Worm (Caenorhabditis elegans) whole organism, mixed stage, embryonic: Measurements from ENCODE around the gene degt-1.

ENCODE experiments used
- lsy-2 ChIP-seq: fragments of 150-350 bp; optimal IDR thresholded peaks from 2 replicates; lab custom pipeline; 2014; ENCODE audit warnings: missing biosample characterization, missing genetic modification characterization
- mab-5 ChIP-seq: fragments of 150-350 bp; optimal IDR thresholded peaks from 2 replicates; lab custom pipeline; 2014; ENCODE audit warnings: missing biosample characterization, missing genetic modification characterization
- nhr-76 ChIP-seq: sonication (generic microtip); optimal IDR thresholded peaks from 2 replicates; lab custom pipeline; 2017; ENCODE audit warnings: missing biosample characterization, missing genetic modification characterization
- snpc-4 ChIP-seq: fragments of 150-350 bp; optimal IDR thresholded peaks from 2 replicates; lab custom pipeline; 2014; ENCODE audit warnings: missing biosample characterization, missing genetic modification characterization
- unc-39 ChIP-seq: fragments of 150-350 bp; optimal IDR thresholded peaks from 2 replicates; lab custom pipeline; 2014; ENCODE audit warnings: missing biosample characterization, missing genetic modification characterization
- ztf-11 ChIP-seq: fragments of 150-350 bp; optimal IDR thresholded peaks from 2 replicates; lab custom pipeline; 2014; ENCODE audit warnings: missing biosample characterization, missing genetic modification characterization

DNA sequence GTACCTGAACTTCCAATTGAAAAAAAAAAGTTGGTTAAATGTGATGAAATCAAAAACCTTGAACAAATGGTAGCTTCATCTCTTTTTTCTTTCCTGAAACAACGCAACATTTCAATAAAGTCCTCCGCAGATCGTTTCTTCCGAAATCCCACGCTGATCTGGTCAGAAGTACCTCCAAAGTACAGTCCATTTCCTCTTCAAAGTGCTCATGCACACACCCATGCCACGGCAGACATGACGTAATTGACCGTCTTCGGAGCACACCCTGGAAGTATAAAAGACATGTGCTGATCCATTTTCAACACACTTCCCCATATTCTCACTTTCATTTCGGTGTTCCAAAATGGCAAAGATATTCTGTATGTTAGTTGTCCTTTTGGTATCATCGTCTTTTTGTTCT is 36.2 kb upstream of the degt-1 start, which contains the start of gene C35A5.10:
- TF ChIP-seq mab-5 (tag; lab: Kevin White, UChicago): no peak
- no peak for TF ChIP-seq ztf-11 (tag; lab: Kevin White, UChicago)
- no peak for TF ChIP-seq lsy-2 (tag; lab: Kevin White, UChicago)
- no peak for TF ChIP-seq nhr-76 (tag; lab: Kevin White, UChicago)
- TF ChIP-seq snpc-4: no peak
- TF ChIP-seq unc-39 (tag; lab: Kevin White, UChicago): no peak
